Fruit fly (Drosophila melanogaster): ENCODE measurements around the gene CG11698.

dm6 chr3R:8269740-8270139 lies 42.2 kb upstream of the CG11698 start, which contains the start of gene CG9630:
- TF ChIP-seq Snoo (tag; optimal IDR thresholded peaks at IDR 0.05), result no peak
- TF ChIP-seq Pif1A (GFP tag; optimal IDR thresholded peaks at IDR 0.05), result no peak
- TF ChIP-seq CG14655 (GFP tag; optimal IDR thresholded peaks at IDR 0.05), result no peak
- no peak for TF ChIP-seq CG34367 (tag; optimal IDR thresholded peaks at IDR 0.05)
- no peak for TF ChIP-seq EcR (GFP tag; optimal IDR thresholded peaks at IDR 0.05)
- TF ChIP-seq Ets98B (GFP tag; IDR thresholded peaks at IDR 0.05), result no peak
- TF ChIP-seq CG12605 (GFP tag; IDR thresholded peaks at IDR 0.05), result no peak
- TF ChIP-seq D1 (tag; optimal IDR thresholded peaks at IDR 0.05), result no peak
- no peak for TF ChIP-seq CG17806 (tag; optimal IDR thresholded peaks at IDR 0.05)
- no peak for TF ChIP-seq CG13204 (GFP tag; optimal IDR thresholded peaks at IDR 0.05)
